Fruit fly (Drosophila melanogaster) whole organism, embryonic: ENCODE data around the gene CG7650.

Experiments
- Bdp1 ChIP-seq: fragments of 200-800 bp; sonication (Bioruptor generic); optimal IDR thresholded peaks from 3 replicates; lab custom pipeline; 2016; ENCODE audit warnings: missing biosample characterization, missing genetic modification characterization
- CG10267 ChIP-seq: fragments of 200-800 bp; sonication (Bioruptor generic); optimal IDR thresholded peaks from 2 replicates; lab custom pipeline; 2018; ENCODE audit warnings: missing biosample characterization, mild to moderate bottlenecking, missing genetic modification characterization, moderate library complexity
- CG11085 ChIP-seq: fragments of 200-800 bp; sonication (Bioruptor generic); IDR thresholded peaks from 2 replicates; pipeline ENCODE4 v1.3.6; 2022; ENCODE audit warnings: missing biosample characterization, missing genetic modification characterization
- CG12659 ChIP-seq: fragments of 200-800 bp; sonication (Bioruptor generic); optimal IDR thresholded peaks from 3 replicates; lab custom pipeline; 2017; ENCODE audit warnings: mild to moderate bottlenecking, missing biosample characterization, missing genetic modification reagents, missing genetic modification characterization
- CG12769 ChIP-seq: fragments of 200-800 bp; sonication (Bioruptor generic); optimal IDR thresholded peaks from 2 replicates; lab custom pipeline; 2019; ENCODE audit warnings: missing biosample characterization, mild to moderate bottlenecking, missing genetic modification characterization, moderate library complexity
- CG12942 ChIP-seq: fragments of 200-800 bp; sonication (Bioruptor generic); optimal IDR thresholded peaks from 3 replicates; lab custom pipeline; 2016; ENCODE audit warnings: missing biosample characterization, missing genetic modification characterization
- CG15479 ChIP-seq: fragments of 200-800 bp; sonication (Bioruptor generic); optimal IDR thresholded peaks from 3 replicates; lab custom pipeline; 2019; ENCODE audit warnings: missing biosample characterization, mild to moderate bottlenecking, missing genetic modification characterization, moderate library complexity
- CG17385 ChIP-seq: fragments of 200-800 bp; sonication (Bioruptor generic); optimal IDR thresholded peaks from 3 replicates; lab custom pipeline; 2018; ENCODE audit warnings: missing biosample characterization, mild to moderate bottlenecking, missing genetic modification characterization
- CG2199 ChIP-seq: fragments of 200-800 bp; sonication (Bioruptor generic); IDR thresholded peaks from 3 replicates; pipeline ENCODE4 v1.3.6; 2022; ENCODE audit warnings: missing biosample characterization, missing genetic modification characterization
- CG2889 ChIP-seq: fragments of 200-800 bp; sonication (Bioruptor generic); IDR thresholded peaks from 3 replicates; pipeline ENCODE4 v1.3.6; 2022; ENCODE audit warnings: missing biosample characterization, missing genetic modification characterization
- CG30431 ChIP-seq: fragments of 200-800 bp; sonication (Bioruptor generic); optimal IDR thresholded peaks from 2 replicates; lab custom pipeline; 2017; ENCODE audit warnings: missing biosample characterization, missing genetic modification characterization
- CG3847 ChIP-seq: fragments of 200-800 bp; sonication (Bioruptor generic); IDR thresholded peaks from 2 replicates; pipeline ENCODE4 v1.3.6; 2022; ENCODE audit warnings: missing biosample characterization, missing genetic modification characterization
- CG4282 ChIP-seq: fragments of 200-800 bp; sonication (Bioruptor generic); optimal IDR thresholded peaks from 2 replicates; lab custom pipeline; 2016; ENCODE audit warnings: missing biosample characterization, missing genetic modification characterization
- CG6813 ChIP-seq: fragments of 200-800 bp; sonication (Bioruptor generic); optimal IDR thresholded peaks from 2 replicates; lab custom pipeline; 2017; ENCODE audit warnings: missing biosample characterization, missing genetic modification characterization, mild to moderate bottlenecking, moderate library complexity, missing genetic modification reagents
- CG8281 ChIP-seq: fragments of 200-800 bp; sonication (Bioruptor generic); optimal IDR thresholded peaks from 2 replicates; lab custom pipeline; 2018; ENCODE audit warnings: missing biosample characterization, mild to moderate bottlenecking, missing genetic modification characterization, moderate library complexity
- CG9609 ChIP-seq: fragments of 200-800 bp; sonication (Bioruptor generic); optimal IDR thresholded peaks from 3 replicates; lab custom pipeline; 2016; ENCODE audit warnings: missing biosample characterization, missing genetic modification characterization
- CG9797 ChIP-seq: fragments of 200-800 bp; sonication (Bioruptor generic); optimal IDR thresholded peaks from 3 replicates; lab custom pipeline; 2018; ENCODE audit warnings: missing biosample characterization, mild to moderate bottlenecking, missing genetic modification characterization
- Dip3 ChIP-seq: fragments of 200-800 bp; sonication (Bioruptor generic); optimal IDR thresholded peaks from 3 replicates; lab custom pipeline; 2016; ENCODE audit warnings: missing biosample characterization, missing genetic modification characterization
- E2f2 ChIP-seq: fragments of 200-800 bp; sonication (Bioruptor generic); IDR thresholded peaks from 2 replicates; pipeline ENCODE4 v1.3.6; 2022; ENCODE audit warnings: missing biosample characterization, missing genetic modification characterization
- Elba2 ChIP-seq: fragments of 200-800 bp; sonication (Bioruptor generic); optimal IDR thresholded peaks from 3 replicates; lab custom pipeline; 2016; ENCODE audit warnings: missing biosample characterization, missing genetic modification characterization
- Fer3 ChIP-seq: fragments of 200-800 bp; sonication (Bioruptor generic); optimal IDR thresholded peaks from 2 replicates; lab custom pipeline; 2018; ENCODE audit warnings: missing biosample characterization, mild to moderate bottlenecking, missing genetic modification characterization, moderate library complexity
- Hey ChIP-seq: fragments of 200-800 bp; sonication (Bioruptor generic); optimal IDR thresholded peaks from 3 replicates; lab custom pipeline; 2018; ENCODE audit warnings: missing biosample characterization, mild to moderate bottlenecking, missing genetic modification characterization
- Jarid2 ChIP-seq: fragments of 200-800 bp; sonication (Bioruptor generic); optimal IDR thresholded peaks from 3 replicates; lab custom pipeline; 2017; ENCODE audit warnings: mild to moderate bottlenecking, missing biosample characterization, missing genetic modification reagents, missing genetic modification characterization
- MTF-1 ChIP-seq: fragments of 200-800 bp; sonication (Bioruptor generic); optimal IDR thresholded peaks from 2 replicates; lab custom pipeline; 2018; ENCODE audit warnings: missing biosample characterization, mild to moderate bottlenecking, missing genetic modification characterization, borderline replicate concordance
- Stat92E ChIP-seq, 3 experiments: fragments of >200 bp in 2 of 3; fragments of 200-800 bp in 1 of 3; sonication (Bioruptor generic) in 1 of 3; optimal IDR thresholded peaks; 2 replicates each; lab custom pipeline; 2017 to 2019; ENCODE audit warnings: missing biosample characterization in 3 of 3, missing genetic modification characterization in 3 of 3, mild to moderate bottlenecking in 1 of 3, moderate library complexity in 1 of 3
- TFAM ChIP-seq: fragments of 200-800 bp; sonication (Bioruptor generic); optimal IDR thresholded peaks from 2 replicates; lab custom pipeline; 2017; ENCODE audit warnings: missing biosample characterization, missing genetic modification characterization, inconsistent platforms
- Taf1 ChIP-seq: fragments of 200-800 bp; sonication (Bioruptor generic); IDR thresholded peaks from 2 replicates; pipeline ENCODE4 v1.3.6; 2022; ENCODE audit warnings: missing biosample characterization, missing genetic modification characterization
- Vsx1 ChIP-seq: fragments of 200-800 bp; sonication (Bioruptor generic); optimal IDR thresholded peaks from 2 replicates; lab custom pipeline; 2017; ENCODE audit warnings: missing biosample characterization, mild to moderate bottlenecking, missing genetic modification characterization, missing genetic modification reagents
- abd-A ChIP-seq: fragments of 200-800 bp; sonication (Bioruptor generic); optimal IDR thresholded peaks from 3 replicates; lab custom pipeline; 2019; ENCODE audit warnings: missing biosample characterization, mild to moderate bottlenecking, missing genetic modification characterization, moderate library complexity
- bab2 ChIP-seq: fragments of 200-800 bp; sonication (Bioruptor generic); optimal IDR thresholded peaks from 2 replicates; lab custom pipeline; 2016; ENCODE audit warnings: missing biosample characterization, missing genetic modification characterization
- bcd ChIP-seq: fragments of 200-800 bp; sonication (Bioruptor generic); optimal IDR thresholded peaks from 2 replicates; lab custom pipeline; 2017; ENCODE audit warnings: missing biosample characterization, mild to moderate bottlenecking, missing genetic modification characterization
- bowl ChIP-seq: fragments of 200-800 bp; sonication (Bioruptor generic); IDR thresholded peaks from 2 replicates; pipeline ENCODE4 v1.3.6; 2022; ENCODE audit warnings: missing biosample characterization, missing genetic modification characterization
- da ChIP-seq: fragments of 200-800 bp; sonication (Bioruptor generic); optimal IDR thresholded peaks from 2 replicates; lab custom pipeline; 2016; ENCODE audit warnings: missing biosample characterization, missing genetic modification characterization
- eve ChIP-seq, 2 experiments: fragments of >200 bp; optimal IDR thresholded peaks; 2 replicates each; lab custom pipeline; 2017; ENCODE audit warnings: missing biosample characterization in 2 of 2, missing genetic modification characterization in 2 of 2
- gcm2 ChIP-seq: fragments of 200-800 bp; sonication (Bioruptor generic); optimal IDR thresholded peaks from 2 replicates; lab custom pipeline; 2016; ENCODE audit warnings: missing biosample characterization, missing genetic modification characterization
- h ChIP-seq: fragments of >200 bp; optimal IDR thresholded peaks from 2 replicates; lab custom pipeline; 2017
- her ChIP-seq: fragments of 200-800 bp; sonication (Bioruptor generic); optimal IDR thresholded peaks from 2 replicates; lab custom pipeline; 2016; ENCODE audit warnings: missing biosample characterization, missing genetic modification characterization
- inv ChIP-seq: fragments of 200-800 bp; sonication (Bioruptor generic); IDR thresholded peaks from 2 replicates; pipeline ENCODE4 v1.3.6; 2022; ENCODE audit warnings: missing biosample characterization, missing genetic modification characterization; ENCODE audit not compliant: partially characterized antibody
- org-1 ChIP-seq: fragments of 200-800 bp; sonication (Bioruptor generic); optimal IDR thresholded peaks from 2 replicates; lab custom pipeline; 2017; ENCODE audit warnings: missing biosample characterization, missing genetic modification characterization
- pros ChIP-seq: fragments of 200-800 bp; sonication (Bioruptor generic); optimal IDR thresholded peaks from 3 replicates; lab custom pipeline; 2019; ENCODE audit warnings: missing biosample characterization, mild to moderate bottlenecking, missing genetic modification characterization, moderate library complexity
- pzg ChIP-seq: fragments of 200-800 bp; sonication (Bioruptor generic); optimal IDR thresholded peaks from 3 replicates; lab custom pipeline; 2018; ENCODE audit warnings: missing biosample characterization, mild to moderate bottlenecking, missing genetic modification characterization, moderate library complexity
- sc ChIP-seq, 3 experiments: fragments of >200 bp in 2 of 3; fragments of 200-800 bp in 1 of 3; sonication (Bioruptor generic) in 1 of 3; optimal IDR thresholded peaks; 2 replicates in 2 of 3; 3 replicates in 1 of 3; lab custom pipeline; 2017; ENCODE audit warnings: mild to moderate bottlenecking in 1 of 3, missing biosample characterization in 1 of 3, missing genetic modification characterization in 1 of 3, missing genetic modification reagents in 1 of 3
- sima ChIP-seq: fragments of 200-800 bp; sonication (Bioruptor generic); optimal IDR thresholded peaks from 2 replicates; lab custom pipeline; 2016; ENCODE audit warnings: missing biosample characterization, missing genetic modification characterization
- trem ChIP-seq: fragments of 200-800 bp; optimal IDR thresholded peaks from 3 replicates; lab custom pipeline; 2019; ENCODE audit warnings: missing biosample characterization, mild to moderate bottlenecking, missing genetic modification characterization, moderate library complexity
- twi ChIP-seq: fragments of 200-800 bp; optimal IDR thresholded peaks from 2 replicates; lab custom pipeline; 2019; ENCODE audit warnings: missing biosample characterization, mild to moderate bottlenecking, missing genetic modification characterization, moderate library complexity
- unpg ChIP-seq: fragments of 200-800 bp; sonication (Bioruptor generic); optimal IDR thresholded peaks from 3 replicates; lab custom pipeline; 2018; ENCODE audit warnings: missing biosample characterization, mild to moderate bottlenecking, missing genetic modification characterization, moderate library complexity
- z ChIP-seq: fragments of 200-800 bp; sonication (Bioruptor generic); IDR thresholded peaks from 3 replicates; pipeline ENCODE4 v1.3.6; 2022; ENCODE audit warnings: missing biosample characterization, missing genetic modification characterization
- zen ChIP-seq: fragments of 200-800 bp; sonication (Bioruptor generic); optimal IDR thresholded peaks from 3 replicates; lab custom pipeline; 2018; ENCODE audit warnings: missing biosample characterization, mild to moderate bottlenecking, missing genetic modification characterization, moderate library complexity
- zfh2 ChIP-seq: fragments of 200-800 bp; sonication (Bioruptor generic); optimal IDR thresholded peaks from 2 replicates; lab custom pipeline; 2016; ENCODE audit warnings: missing biosample characterization, missing genetic modification characterization

Gene CG7650

DNA sequence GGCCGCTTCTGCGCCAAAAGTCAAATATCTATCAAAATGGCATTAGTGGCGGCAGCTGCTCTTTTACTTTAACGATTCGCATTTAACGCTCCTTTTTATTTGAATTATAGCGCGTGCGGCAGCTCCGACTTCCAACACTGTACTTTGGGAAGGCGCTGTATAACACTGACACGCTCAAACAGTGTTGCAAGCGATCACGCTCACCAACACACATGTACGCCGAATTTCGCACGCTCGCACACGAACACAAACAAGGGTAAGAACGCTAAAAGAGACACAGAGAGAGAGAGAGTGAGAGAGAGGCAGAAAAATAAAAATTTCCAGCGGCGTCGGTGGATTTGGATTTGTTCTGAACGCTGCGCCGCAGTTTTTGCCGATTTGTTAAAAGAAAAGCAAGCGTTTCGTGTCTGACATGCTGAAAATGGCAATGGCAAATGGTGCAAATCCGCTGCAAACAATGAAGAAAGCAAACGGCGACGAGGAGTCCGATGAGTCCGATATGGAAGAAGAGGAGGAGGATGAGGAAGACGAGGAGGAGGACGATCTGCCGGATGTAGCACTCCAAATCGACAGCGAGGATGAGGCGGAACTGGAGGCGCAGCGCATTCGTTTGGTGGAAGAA, 9.6 kb upstream of the CG7650 start, which contains the start of gene Phs (continued):
- TF ChIP-seq pros (GFP tag; lab: Kevin White, UChicago) (no peak), gcm2 (peak; percentile 43), trem (tag; lab: Kevin White, UChicago) (peak; percentile 66), CG2199 (GFP tag; lab: Robert Waterston, UW) (peak; percentile 71; the same call in 1 of the 3 replicates), MTF-1 (GFP tag; lab: Kevin White, UChicago) (peak; percentile 79), Elba2 (GFP tag; lab: Kevin White, UChicago) (peak; percentile 63), CG2889 (GFP tag; lab: Robert Waterston, UW) (no peak), CG10267 (peak; percentile 100), Bdp1 (peak; percentile 84), Dip3 (GFP tag; lab: Kevin White, UChicago) (peak; percentile 89), bowl (GFP tag; lab: Robert Waterston, UW) (peak; percentile 28; the same call in 1 of the 2 replicates), eve (GFP tag; optimal IDR thresholded peaks at IDR 0.05; lab: Kevin White, UChicago) (no peak), CG9797 (GFP tag; lab: Kevin White, UChicago) (peak; percentile 52), abd-A (tag; lab: Kevin White, UChicago) (no peak), Hey (tag; lab: Kevin White, UChicago) (no peak), CG4282 (GFP tag; lab: Kevin White, UChicago) (peak; percentile 86), twi (tag; lab: Kevin White, UChicago) (peak; percentile 48), CG12942 (GFP tag; lab: Kevin White, UChicago) (peak; percentile 86), CG17385 (GFP tag; lab: Kevin White, UChicago) (peak; percentile 55), CG3847 (GFP tag; lab: Robert Waterston, UW) (peak; percentile 94), zen (tag; lab: Kevin White, UChicago) (peak; percentile 11), CG15479 (peak; percentile 20), CG11085 (GFP tag; lab: Robert Waterston, UW) (peak; percentile 88), Stat92E (GFP tag; optimal IDR thresholded peaks at IDR 0.05; lab: Kevin White, UChicago) (peak in 1 of 3 experiments; percentile 1), z (peak; percentile 42; the same call in 1 of the 3 replicates), Jarid2 (GFP tag; lab: Kevin White, UChicago) (peak; percentile 62), CG9609 (GFP tag; lab: Kevin White, UChicago) (peak; percentile 91), her (GFP tag; lab: Kevin White, UChicago) (peak; percentile 90), Fer3 (tag; lab: Kevin White, UChicago) (peak; percentile 67), Vsx1 (GFP tag; lab: Kevin White, UChicago) (peak; percentile 15), E2f2 (GFP tag; lab: Robert Waterston, UW) (peak; percentile 99), inv (GFP tag; lab: Robert Waterston, UW) (0 out of 2 replicates have a peak, but pooled peaks have one; percentile 13), da (GFP tag; lab: Kevin White, UChicago) (peak; percentile 66), org-1 (GFP tag; lab: Kevin White, UChicago) (peak; percentile 70), unpg (peak; percentile 43), h (lab: Kevin White, UChicago) (no peak), sima (GFP tag; lab: Kevin White, UChicago) (peak; percentile 21), zfh2 (GFP tag; lab: Kevin White, UChicago) (peak; percentile 94), CG12659 (GFP tag; lab: Kevin White, UChicago) (peak; percentile 83), bab2 (GFP tag; lab: Kevin White, UChicago) (peak; percentile 83), pzg (peak; percentile 85), CG12769 (tag; lab: Kevin White, UChicago) (peak; percentile 82), CG6813 (GFP tag; lab: Kevin White, UChicago) (peak; percentile 72), TFAM (no peak), CG8281 (tag; lab: Kevin White, UChicago) (no peak), sc (optimal IDR thresholded peaks at IDR 0.05; lab: Kevin White, UChicago) (no peak), sc (GFP tag; optimal IDR thresholded peaks at IDR 0.05; lab: Kevin White, UChicago) (peak; percentile 36), CG30431 (GFP tag; lab: Kevin White, UChicago) (peak; percentile 68), bcd (GFP tag; lab: Kevin White, UChicago) (peak; percentile 76), Taf1 (no peak)
